Worm (Caenorhabditis elegans) whole organism, L3 larva: ENCODE results near the gene Y65A5A.24.

ENCODE experiments used
- aly-2 ChIP-seq: fragments of 150-350 bp; optimal IDR thresholded peaks from 2 replicates; lab custom pipeline; 2014; ENCODE audit warnings: missing biosample characterization, missing genetic modification characterization
- elt-1 ChIP-seq: fragments of 150-350 bp; optimal IDR thresholded peaks from 2 replicates; lab custom pipeline; 2014; ENCODE audit warnings: missing biosample characterization, missing genetic modification characterization
- jun-1 ChIP-seq: fragments of 150-350 bp; optimal IDR thresholded peaks from 2 replicates; lab custom pipeline; 2014; ENCODE audit warnings: missing biosample characterization, missing genetic modification reagents, missing genetic modification characterization
- nfya-1 ChIP-seq: sonication (generic microtip); optimal IDR thresholded peaks from 2 replicates; lab custom pipeline; 2017; ENCODE audit warnings: missing genetic modification characterization, mild to moderate bottlenecking, missing compliant biosample characterization, antibody characterized with exemption, moderate library complexity; ENCODE audit not compliant: insufficient read depth
- nhr-11 ChIP-seq: fragments of 150-350 bp; optimal IDR thresholded peaks from 2 replicates; lab custom pipeline; 2014; ENCODE audit warnings: missing biosample characterization, missing genetic modification characterization
- nhr-12 ChIP-seq: fragments of 150-350 bp; optimal IDR thresholded peaks from 2 replicates; lab custom pipeline; 2014; ENCODE audit warnings: missing biosample characterization, missing genetic modification characterization
- pqm-1 ChIP-seq: fragments of 150-350 bp; optimal IDR thresholded peaks from 2 replicates; lab custom pipeline; 2017; ENCODE audit warnings: missing biosample characterization, missing genetic modification characterization, inconsistent platforms
- snpc-4 ChIP-seq: fragments of 150-350 bp; optimal IDR thresholded peaks from 2 replicates; lab custom pipeline; 2014; ENCODE audit warnings: missing biosample characterization, missing genetic modification characterization
- unc-39 ChIP-seq: sonication (generic microtip); optimal IDR thresholded peaks from 4 replicates; lab custom pipeline; 2017; ENCODE audit warnings: missing biosample characterization, missing genetic modification characterization

- TF ChIP-seq elt-1 (tag; lab: Kevin White, UChicago) (no peak), snpc-4 (tag; lab: Kevin White, UChicago) (no peak), nhr-11 (no peak), aly-2 (tag; lab: Kevin White, UChicago) (no peak), unc-39 (tag; lab: Kevin White, UChicago) (no peak), nfya-1 (tag; lab: Kevin White, UChicago) (no peak), nhr-12 (tag; lab: Kevin White, UChicago) (no peak), jun-1 (tag; lab: Kevin White, UChicago) (no peak), pqm-1 (tag; lab: Kevin White, UChicago) (no peak)
Measured at ce11 chrIV:16350690-16351089, 43.1 kb upstream of the Y65A5A.24 start, which contains the start of gene C35D6.4.
